Worm (Caenorhabditis elegans): ENCODE measurements around the gene igdb-1.

- TF ChIP-seq nhr-12 (tag; optimal IDR thresholded peaks at IDR 0.05), result no peak
- TF ChIP-seq unc-62 (GFP tag; optimal IDR thresholded peaks at IDR 0.05), result no peak
These were observed 11.7 kb downstream of the igdb-1 start, which contains the start of gene him-6 for ce11 chrIV:12490491-12490890.
